Worm (Caenorhabditis elegans) whole organism, midembryonic: Measurements from ENCODE around the gene nhr-94.

Source experiments
- T22C8.4 ChIP-seq: fragments of 200-800 bp; sonication (Bioruptor generic); IDR thresholded peaks from 2 replicates; pipeline ENCODE4 v1.3.6; 2022; ENCODE audit warnings: missing genetic modification characterization, missing compliant biosample characterization
- cog-1 ChIP-seq: sonication (generic microtip); optimal IDR thresholded peaks from 2 replicates; lab custom pipeline; 2016; ENCODE audit warnings: missing genetic modification characterization, missing compliant biosample characterization
- flt-1 ChIP-seq: fragments of 200-800 bp; sonication (Bioruptor generic); IDR thresholded peaks from 2 replicates; pipeline ENCODE4 v1.3.6; 2022; ENCODE audit warnings: missing genetic modification characterization, missing compliant biosample characterization
- med-1 ChIP-seq: sonication (generic microtip); optimal IDR thresholded peaks from 2 replicates; lab custom pipeline; 2017; ENCODE audit warnings: missing genetic modification characterization, mild to moderate bottlenecking, missing compliant biosample characterization, antibody characterized with exemption, missing genetic modification reagents; ENCODE audit not compliant: insufficient read depth
- ref-1 ChIP-seq: fragments of 200-800 bp; sonication (Bioruptor generic); conservative IDR thresholded peaks from 2 replicates; pipeline ENCODE4 v1.3.6; 2022; ENCODE audit warnings: missing genetic modification reagents, missing genetic modification characterization, missing compliant biosample characterization
- tab-1 ChIP-seq: fragments of 200-800 bp; sonication (Bioruptor generic); IDR thresholded peaks from 2 replicates; pipeline ENCODE4 v1.3.6; 2022; ENCODE audit warnings: missing genetic modification characterization, missing compliant biosample characterization
- ztf-23 ChIP-seq: fragments of 200-800 bp; sonication (Bioruptor generic); IDR thresholded peaks from 2 replicates; pipeline ENCODE4 v1.3.6; 2022; ENCODE audit warnings: missing genetic modification reagents, missing genetic modification characterization, missing compliant biosample characterization
- ztf-29 ChIP-seq: fragments of 200-800 bp; sonication (Bioruptor generic); IDR thresholded peaks from 2 replicates; pipeline ENCODE4 v1.3.6; 2022; ENCODE audit warnings: missing genetic modification reagents, missing genetic modification characterization, missing compliant biosample characterization

DNA sequence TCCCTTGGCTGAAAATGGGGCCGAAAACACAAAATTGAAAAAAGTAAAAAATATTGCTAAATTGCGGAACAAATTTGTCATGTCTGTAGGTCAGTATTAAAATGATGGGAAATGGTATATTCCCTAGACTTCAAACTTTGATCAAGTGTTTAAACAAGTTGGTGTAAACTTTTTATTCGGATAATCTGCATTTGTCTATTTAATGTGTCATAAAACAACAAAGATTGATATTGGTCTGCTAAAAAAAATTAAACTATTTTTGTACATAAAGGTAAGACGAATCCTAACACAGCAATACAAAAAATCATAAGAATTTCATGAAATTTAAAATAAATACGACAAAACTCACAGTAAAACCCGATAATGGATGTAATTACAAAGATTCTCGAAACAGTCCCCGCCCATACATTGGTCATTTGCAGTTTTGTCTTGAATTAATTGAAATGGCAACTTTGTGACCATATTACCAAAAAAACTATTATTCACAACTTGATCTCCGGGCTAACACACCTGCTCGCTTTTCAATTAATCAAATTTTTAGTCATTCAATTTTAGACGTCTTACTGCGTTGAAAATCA is 37.9 kb upstream of the nhr-94 start, which contains the start of the genes ZK105.6 and ZK105.8:
- TF ChIP-seq cog-1 (no peak), med-1 (GFP tag; lab: Kevin White, UChicago) (no peak), flt-1 (GFP tag; lab: Robert Waterston, UW) (no peak), ztf-23 (GFP tag; lab: Robert Waterston, UW) (no peak), ztf-29 (GFP tag; lab: Robert Waterston, UW) (no peak), tab-1 (GFP tag; lab: Robert Waterston, UW) (no peak), T22C8.4 (GFP tag; lab: Robert Waterston, UW) (no peak), ref-1 (no peak)
